Worm (Caenorhabditis elegans) whole organism, mixed stage, embryonic: Measurements from ENCODE around the gene unc-68.

ENCODE experiments used
- ceh-43 ChIP-seq: fragments of 200-800 bp; sonication (Bioruptor generic); optimal IDR thresholded peaks from 2 replicates; lab custom pipeline; 2018; ENCODE audit warnings: mild to moderate bottlenecking, missing genetic modification characterization, moderate library complexity, missing compliant biosample characterization
- lin-13 ChIP-seq: fragments of 150-350 bp; optimal IDR thresholded peaks from 2 replicates; lab custom pipeline; 2014; ENCODE audit warnings: missing biosample characterization, missing genetic modification characterization
- lin-32 ChIP-seq: fragments of 200-800 bp; sonication (Bioruptor generic); optimal IDR thresholded peaks from 2 replicates; lab custom pipeline; 2018; ENCODE audit warnings: mild to moderate bottlenecking, missing genetic modification characterization, missing compliant biosample characterization
- snpc-4 ChIP-seq: fragments of 150-350 bp; optimal IDR thresholded peaks from 2 replicates; lab custom pipeline; 2014; ENCODE audit warnings: missing biosample characterization, missing genetic modification characterization
- tbx-8 ChIP-seq: fragments of 200-800 bp; sonication (Bioruptor generic); optimal IDR thresholded peaks from 2 replicates; lab custom pipeline; 2018; ENCODE audit warnings: mild to moderate bottlenecking, missing genetic modification characterization, moderate library complexity, missing compliant biosample characterization
- unc-120 ChIP-seq: sonication (generic microtip); optimal IDR thresholded peaks from 2 replicates; lab custom pipeline; 2017; ENCODE audit warnings: missing genetic modification characterization, missing compliant biosample characterization; ENCODE audit not compliant: poor library complexity, severe bottlenecking
- ztf-11 ChIP-seq: fragments of 150-350 bp; optimal IDR thresholded peaks from 2 replicates; lab custom pipeline; 2014; ENCODE audit warnings: missing biosample characterization, missing genetic modification characterization

DNA sequence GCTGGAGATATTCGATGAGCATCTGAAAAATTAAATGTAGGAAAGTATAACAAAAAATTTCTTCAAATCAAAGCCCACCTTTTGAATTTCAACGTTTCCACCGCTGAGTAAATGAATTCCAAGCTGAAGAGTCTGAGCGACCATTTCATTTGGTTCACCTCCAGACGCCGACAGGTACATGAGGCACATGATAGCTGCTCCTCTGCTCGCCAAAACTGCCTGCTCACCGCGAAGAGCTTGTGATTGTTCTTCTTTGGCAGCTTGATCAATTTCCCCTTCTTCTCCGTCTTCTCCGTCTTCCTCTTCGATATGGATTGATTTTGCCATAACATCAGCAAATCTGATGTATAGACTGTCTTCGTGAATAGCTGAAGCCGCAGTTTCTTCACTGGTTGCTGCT lies 22.4 kb downstream of the unc-68 start:
- TF ChIP-seq tbx-8 (no peak), ztf-11 (tag; lab: Kevin White, UChicago) (no peak), snpc-4 (tag; lab: Kevin White, UChicago) (no peak), lin-32 (GFP tag; lab: Kevin White, UChicago) (no peak), unc-120 (tag; lab: Kevin White, UChicago) (no peak), ceh-43 (no peak), lin-13 (tag; lab: Kevin White, UChicago) (no peak)
